Fruit fly (Drosophila melanogaster): ENCODE data around the gene Rbsn-5.

Rbsn-5 gene

DNA sequence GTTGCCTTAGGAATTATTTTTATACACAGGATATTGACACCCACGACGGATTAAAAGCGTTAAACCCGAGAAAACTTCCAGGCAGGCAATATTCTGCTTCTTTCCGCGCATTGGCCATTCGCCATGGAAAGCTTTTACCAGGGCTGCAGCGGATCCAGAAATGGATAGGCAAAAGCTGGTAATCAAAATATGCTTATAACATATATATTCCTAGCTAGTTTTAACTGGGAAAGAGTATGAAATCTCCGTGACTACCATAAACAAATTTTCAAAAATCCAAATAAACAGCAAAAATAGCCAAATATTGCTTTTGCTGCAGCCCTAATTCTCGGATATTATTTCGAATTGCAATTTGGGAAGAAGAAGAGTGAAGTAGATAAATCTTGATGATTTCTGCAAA is at the start of gene Rbsn-5, which contains the start of gene PAPLA1 (continued):
- TF ChIP-seq Eip75B (GFP tag; optimal IDR thresholded peaks at IDR 0.05) (peak; percentile 95), OdsH (GFP tag; optimal IDR thresholded peaks at IDR 0.05) (peak; percentile 96), CG8632 (GFP tag; optimal IDR thresholded peaks at IDR 0.05) (peak; percentile 87), CG6854 (GFP tag; optimal IDR thresholded peaks at IDR 0.05) (peak; percentile 85), Ets96B (tag; optimal IDR thresholded peaks at IDR 0.05) (peak; percentile 89), CG1621 (tag; optimal IDR thresholded peaks at IDR 0.05) (peak; percentile 89), dsx (GFP tag; optimal IDR thresholded peaks at IDR 0.05; ENCODE audit: poor library complexity, severe bottlenecking) (peak; percentile 84), Sox15 (GFP tag; optimal IDR thresholded peaks at IDR 0.05) (peak; percentile 93)

DNA sequence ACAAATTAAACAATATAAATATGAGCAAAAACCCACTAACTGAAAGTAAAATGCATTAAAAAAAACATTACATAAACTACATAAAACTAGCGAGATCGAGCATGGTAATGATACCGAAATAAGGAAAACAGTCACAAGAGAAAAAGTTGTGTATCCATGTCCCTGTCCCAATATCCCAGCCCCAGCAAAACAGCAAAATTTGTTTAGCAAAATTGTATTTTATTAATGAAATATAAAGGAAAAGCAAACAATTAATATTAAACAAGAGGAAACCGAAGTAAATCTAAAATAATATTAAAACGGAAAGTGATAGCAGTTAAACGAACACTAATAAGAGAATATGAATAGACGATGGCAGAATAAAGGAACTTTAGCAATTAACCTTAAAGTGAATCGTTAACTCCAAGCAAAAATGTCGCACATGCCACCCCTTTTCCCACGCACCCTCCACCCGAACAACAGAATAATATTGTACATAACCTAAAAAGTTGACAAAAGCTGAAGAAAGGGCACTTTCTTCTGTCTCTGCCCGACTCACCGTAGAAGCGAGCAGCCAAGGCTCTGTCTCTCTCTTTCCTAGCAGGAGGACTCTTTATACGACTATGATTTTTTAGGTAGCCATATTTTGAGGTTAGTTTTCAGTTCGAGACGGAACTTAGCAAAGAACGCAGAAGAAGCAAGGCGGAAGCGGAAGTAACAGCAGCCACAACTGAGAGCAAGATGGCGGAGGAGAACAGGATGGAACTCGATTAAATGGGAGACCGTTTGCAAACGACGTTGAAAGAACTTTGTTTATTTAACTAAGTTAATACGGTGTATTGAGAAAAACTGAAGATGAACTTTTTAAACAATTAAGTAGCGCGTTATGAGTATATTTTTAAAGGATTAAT is 48.8 kb upstream of the Rbsn-5 start:
- TF ChIP-seq CG6808 (GFP tag; optimal IDR thresholded peaks at IDR 0.05) (no peak), CG11902 (GFP tag; optimal IDR thresholded peaks at IDR 0.05) (no peak), net (GFP tag; optimal IDR thresholded peaks at IDR 0.05) (no peak), fd85E (GFP tag; optimal IDR thresholded peaks at IDR 0.05) (no peak), CG11294 (GFP tag; IDR thresholded peaks at IDR 0.05) (no peak), topi (GFP tag; optimal IDR thresholded peaks at IDR 0.05) (no peak), CG1621 (tag; optimal IDR thresholded peaks at IDR 0.05) (no peak), CG6854 (GFP tag; optimal IDR thresholded peaks at IDR 0.05) (no peak), Lpt (GFP tag; optimal IDR thresholded peaks at IDR 0.05) (no peak), CG3032 (tag; optimal IDR thresholded peaks at IDR 0.05) (no peak), CG4318 (GFP tag; optimal IDR thresholded peaks at IDR 0.05) (no peak), acj6 (GFP tag; optimal IDR thresholded peaks at IDR 0.05) (no peak), cyc (GFP tag; optimal IDR thresholded peaks at IDR 0.05) (no peak), CG11762 (GFP tag; optimal IDR thresholded peaks at IDR 0.05; ENCODE audit: insufficient read depth) (no peak), Hr4 (GFP tag; optimal IDR thresholded peaks at IDR 0.05) (no peak)

DNA sequence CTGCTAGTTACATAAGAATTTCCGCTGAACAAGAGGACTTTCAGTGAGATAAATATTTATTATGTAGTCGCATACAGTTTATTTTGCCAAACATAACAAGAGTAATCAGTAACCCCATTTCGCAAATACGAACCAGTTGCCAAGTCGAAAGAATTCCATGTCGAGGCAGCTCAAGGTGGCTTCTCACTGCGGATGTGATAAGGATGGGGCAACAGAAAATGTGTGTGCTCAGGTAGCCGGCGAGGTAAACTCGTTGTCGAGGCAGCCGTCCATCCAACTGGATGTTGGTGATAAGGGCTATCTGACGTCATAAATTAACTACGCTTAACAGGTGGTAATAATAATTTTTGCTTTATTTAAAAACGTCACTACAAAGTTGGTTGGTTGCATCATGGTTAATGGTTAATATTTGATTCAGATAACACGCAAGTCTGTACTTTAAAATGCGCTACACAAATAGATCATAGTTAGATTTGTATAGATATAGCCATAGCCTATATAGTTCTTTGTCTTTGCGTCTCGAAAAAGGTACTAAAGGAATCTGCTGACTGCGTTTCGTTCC is 42.9 kb upstream of the Rbsn-5 start:
- TF ChIP-seq eg (GFP tag; IDR thresholded peaks at IDR 0.05) (no peak), Eip78C (GFP tag) (peak; percentile 46)

DNA sequence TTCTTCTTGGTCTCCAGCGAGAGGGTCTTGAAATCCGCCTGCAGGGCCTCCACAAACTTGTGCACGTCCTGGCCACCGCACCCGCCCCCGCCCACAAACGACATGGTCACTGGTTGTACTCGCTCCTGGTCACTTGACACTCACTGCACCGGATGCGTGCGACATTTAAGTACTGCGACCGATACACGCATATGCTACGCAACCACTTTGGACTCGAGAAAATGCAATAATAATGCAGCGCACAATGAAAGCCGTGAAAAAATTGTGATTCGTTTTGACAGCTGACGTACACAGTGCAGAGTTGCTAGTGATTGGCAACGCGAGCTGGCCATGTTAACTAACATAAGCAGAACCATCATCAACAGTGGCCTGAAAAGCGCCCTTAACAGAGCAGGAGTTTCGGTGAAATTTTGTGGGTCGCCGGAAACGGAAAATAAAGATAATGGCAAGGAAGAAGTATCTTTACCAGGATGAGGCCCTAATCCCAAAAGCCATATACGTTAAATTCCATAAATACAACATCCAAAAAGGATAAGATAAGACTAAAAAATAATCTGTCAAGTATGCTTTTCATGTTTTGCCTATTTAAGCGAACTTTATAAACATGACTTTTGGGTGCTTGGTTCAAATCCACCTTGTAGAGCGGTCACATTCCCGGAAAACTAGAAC is 35.8 kb upstream of the Rbsn-5 start, which contains the start of the genes mon2 and CG8673:
Gene mon2, minus strand, starts transcription at position 300 of the 669 bp plus-strand sequence.
Gene CG8673, plus strand, starts transcription at position 619 of the 669 bp plus-strand sequence.
- no peak for TF ChIP-seq Ets96B (tag; optimal IDR thresholded peaks at IDR 0.05)
- TF ChIP-seq CG6163 (GFP tag; IDR thresholded peaks at IDR 0.05), result 0 out of 3 replicates have a peak, but pooled peaks have one; percentile 24
- TF ChIP-seq achi (GFP tag; optimal IDR thresholded peaks at IDR 0.05), result peak; percentile 98

DNA sequence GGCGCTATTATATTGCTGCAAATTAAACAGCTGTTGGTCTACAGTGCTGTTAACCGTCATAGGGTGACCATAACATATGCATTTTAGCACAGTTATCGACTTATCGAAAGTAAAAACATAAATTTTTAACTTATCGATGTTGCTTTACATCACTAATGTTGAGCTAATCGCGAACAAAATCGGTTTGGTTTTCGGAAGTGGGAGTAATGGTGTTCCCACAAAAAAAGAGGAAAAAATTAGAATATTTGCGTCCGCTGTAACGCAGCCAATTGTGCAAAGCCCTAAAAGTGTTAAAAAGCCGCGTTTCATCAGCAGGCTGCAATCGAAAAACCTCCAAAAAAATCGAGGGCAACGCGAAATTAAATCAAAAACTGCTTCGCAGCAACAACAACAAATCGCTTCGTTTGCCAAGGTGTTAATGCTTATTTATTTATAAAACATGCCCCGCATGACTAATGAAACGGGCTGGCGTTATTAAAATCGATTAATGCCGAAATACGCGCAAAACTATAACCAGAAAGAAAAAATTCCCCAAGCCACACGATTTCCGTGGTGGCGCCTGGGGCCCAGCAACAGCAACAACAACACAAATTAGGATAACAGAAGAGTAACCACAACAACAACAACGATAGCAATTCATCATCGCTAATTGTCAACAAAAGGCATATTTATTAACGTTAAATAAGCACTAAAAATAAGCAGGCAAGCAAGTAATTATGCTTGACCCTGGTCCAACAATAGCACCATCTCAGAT is 32.6 kb upstream of the Rbsn-5 start, which contains the start of the genes CG12375 and CG8668:
Gene CG12375, minus strand, starts transcription at position 42 of the 754 bp plus-strand sequence.
Gene CG8668, plus strand, starts transcription at position 153 of the 754 bp plus-strand sequence.
- TF ChIP-seq svp (GFP tag), result no peak
- TF ChIP-seq Met (GFP tag; optimal IDR thresholded peaks at IDR 0.05), result no peak
- no peak for TF ChIP-seq dac (GFP tag; optimal IDR thresholded peaks at IDR 0.05)
- no peak for TF ChIP-seq CG34406 (GFP tag; optimal IDR thresholded peaks at IDR 0.05)
- TF ChIP-seq CG8319 (GFP tag; optimal IDR thresholded peaks at IDR 0.05), result no peak
- TF ChIP-seq OdsH (GFP tag; optimal IDR thresholded peaks at IDR 0.05), result no peak
- peak; percentile 11 for TF ChIP-seq CG6854 (GFP tag; optimal IDR thresholded peaks at IDR 0.05)
- peak; percentile 29 for TF ChIP-seq esn (GFP tag; optimal IDR thresholded peaks at IDR 0.05)
- no peak for TF ChIP-seq CG4318 (GFP tag; optimal IDR thresholded peaks at IDR 0.05)
- TF ChIP-seq CG6808 (GFP tag; optimal IDR thresholded peaks at IDR 0.05), result no peak
- TF ChIP-seq Sox102F (GFP tag; optimal IDR thresholded peaks at IDR 0.05), result no peak
- no peak for TF ChIP-seq Eip75B (GFP tag; optimal IDR thresholded peaks at IDR 0.05)
- no peak for TF ChIP-seq CG8632 (GFP tag; optimal IDR thresholded peaks at IDR 0.05)
- 0 out of 3 replicates have a peak, but pooled peaks have one; percentile 9 for TF ChIP-seq CG6163 (GFP tag; IDR thresholded peaks at IDR 0.05)
- no peak for TF ChIP-seq CG11902 (GFP tag; optimal IDR thresholded peaks at IDR 0.05)
- TF ChIP-seq CG11762 (GFP tag; optimal IDR thresholded peaks at IDR 0.05; ENCODE audit: insufficient read depth), result no peak
- TF ChIP-seq Eip93F (GFP tag; optimal IDR thresholded peaks at IDR 0.05), result peak; percentile 9
- TF ChIP-seq Eip78C (GFP tag), result peak; percentile 59
- TF ChIP-seq CG31627 (GFP tag; optimal IDR thresholded peaks at IDR 0.05), result no peak
- no peak for TF ChIP-seq cyc (GFP tag; optimal IDR thresholded peaks at IDR 0.05)
- no peak for TF ChIP-seq net (GFP tag; optimal IDR thresholded peaks at IDR 0.05)
- no peak for TF ChIP-seq ss (GFP tag; optimal IDR thresholded peaks at IDR 0.05)

Data from whole organism, prepupa.